Worm (Caenorhabditis elegans) whole organism, L3 larva: Measurements from ENCODE around the gene W02A2.8.

ENCODE experiments used
- ceh-16 ChIP-seq: sonication (generic microtip); optimal IDR thresholded peaks from 2 replicates; lab custom pipeline; 2017; ENCODE audit warnings: missing biosample characterization, missing genetic modification characterization
- ceh-82 ChIP-seq: fragments of 150-350 bp; optimal IDR thresholded peaks from 2 replicates; lab custom pipeline; 2014; ENCODE audit warnings: missing biosample characterization, missing genetic modification characterization
- daf-12 ChIP-seq: fragments of 150-350 bp; optimal IDR thresholded peaks from 2 replicates; lab custom pipeline; 2014; ENCODE audit warnings: missing biosample characterization, missing genetic modification reagents, missing genetic modification characterization
- fos-1 ChIP-seq: fragments of 150-350 bp; optimal IDR thresholded peaks from 2 replicates; lab custom pipeline; 2014; ENCODE audit warnings: missing biosample characterization, missing genetic modification characterization
- mdl-1 ChIP-seq: fragments of 150-350 bp; optimal IDR thresholded peaks from 2 replicates; lab custom pipeline; 2014; ENCODE audit warnings: missing biosample characterization, missing genetic modification characterization
- mml-1 ChIP-seq: fragments of 150-350 bp; sonication (generic microtip); optimal IDR thresholded peaks from 3 replicates; lab custom pipeline; 2014; ENCODE audit warnings: missing biosample characterization, missing genetic modification characterization
- nfya-1 ChIP-seq: sonication (generic microtip); optimal IDR thresholded peaks from 2 replicates; lab custom pipeline; 2017; ENCODE audit warnings: missing genetic modification characterization, mild to moderate bottlenecking, missing compliant biosample characterization, antibody characterized with exemption, moderate library complexity; ENCODE audit not compliant: insufficient read depth
- nhr-11 ChIP-seq: fragments of 150-350 bp; optimal IDR thresholded peaks from 2 replicates; lab custom pipeline; 2014; ENCODE audit warnings: missing biosample characterization, missing genetic modification characterization
- nhr-12 ChIP-seq: fragments of 150-350 bp; optimal IDR thresholded peaks from 2 replicates; lab custom pipeline; 2014; ENCODE audit warnings: missing biosample characterization, missing genetic modification characterization
- nhr-76 ChIP-seq: fragments of 150-350 bp; sonication (generic microtip); optimal IDR thresholded peaks from 5 replicates; lab custom pipeline; 2014; ENCODE audit warnings: missing biosample characterization, missing genetic modification characterization
- pqm-1 ChIP-seq: fragments of 150-350 bp; optimal IDR thresholded peaks from 2 replicates; lab custom pipeline; 2017; ENCODE audit warnings: missing biosample characterization, missing genetic modification characterization, inconsistent platforms
- unc-62 ChIP-seq: fragments of 150-350 bp; sonication (generic microtip); optimal IDR thresholded peaks from 4 replicates; lab custom pipeline; 2014; ENCODE audit warnings: missing biosample characterization, missing genetic modification reagents, missing genetic modification characterization
- ztf-4 ChIP-seq: fragments of 150-350 bp; optimal IDR thresholded peaks from 2 replicates; lab custom pipeline; 2014; ENCODE audit warnings: missing biosample characterization, missing genetic modification characterization

- TF ChIP-seq ztf-4 (tag; lab: Kevin White, UChicago) (no peak), nfya-1 (tag; lab: Kevin White, UChicago) (no peak), unc-62 (GFP tag; lab: Kevin White, UChicago) (no peak), mml-1 (tag; lab: Kevin White, UChicago) (no peak), pqm-1 (tag; lab: Kevin White, UChicago) (peak; percentile 49), ceh-82 (tag; lab: Kevin White, UChicago) (no peak), fos-1 (no peak), nhr-12 (tag; lab: Kevin White, UChicago) (no peak), daf-12 (tag; lab: Kevin White, UChicago) (no peak), mdl-1 (tag; lab: Kevin White, UChicago) (no peak), nhr-11 (tag; lab: Kevin White, UChicago) (no peak), ceh-16 (no peak), nhr-76 (tag; lab: Kevin White, UChicago) (no peak)
Observed at ce11 chrIV:13334287-13334686, 24.1 kb downstream of the W02A2.8 start.
